ENCODE assay signal across 1 fruit fly cellular context in genomic region chr3L:21201246-21201896, dm6.
TF ChIP-seq lines count a peak whose summit lies in the region.

No protein-coding gene starts in this region.

TF ChIP-seq in whole organism, embryonic, 481 proteins besides CTCF, POLR2A, EP300 and RAD21 (continued from another document):
- peak; percentile 18 for TF ChIP-seq caup (GFP tag; optimal IDR thresholded peaks at IDR 0.05; lab: Kevin White, UChicago; ENCODE audit: severe bottlenecking)
- TF ChIP-seq wek (GFP tag; optimal IDR thresholded peaks at IDR 0.05; lab: Kevin White, UChicago), result peak; percentile 53
- peak; percentile 25 for TF ChIP-seq sug (tag; optimal IDR thresholded peaks at IDR 0.05; lab: Kevin White, UChicago)
- TF ChIP-seq CG13296 (GFP tag; optimal IDR thresholded peaks at IDR 0.05; lab: Kevin White, UChicago), result peak; percentile 42
- peak; percentile 18; the same call in 1 of the 2 replicates for TF ChIP-seq Xrp1 (GFP tag; IDR thresholded peaks at IDR 0.05; lab: Robert Waterston, UW)
- TF ChIP-seq tin (GFP tag; optimal IDR thresholded peaks at IDR 0.05; lab: Kevin White, UChicago), result no peak
- peak; percentile 22 for TF ChIP-seq sd (tag; optimal IDR thresholded peaks at IDR 0.05; lab: Kevin White, UChicago)
- TF ChIP-seq Pdp1 (GFP tag; optimal IDR thresholded peaks at IDR 0.05; lab: Kevin White, UChicago), result peak in 1 of 2 experiments; percentile 32
- peak; percentile 5 for TF ChIP-seq HmgZ (tag; optimal IDR thresholded peaks at IDR 0.05; lab: Kevin White, UChicago)
